Fruit fly (Drosophila melanogaster) whole organism, prepupa: ENCODE results near the gene Nprl3.

Source experiments
- Blimp-1 ChIP-seq: fragments of 200-800 bp; sonication (Bioruptor generic); optimal IDR thresholded peaks from 3 replicates; lab custom pipeline; 2017; ENCODE audit warnings: missing biosample characterization, missing genetic modification characterization, mild to moderate bottlenecking, moderate library complexity, missing genetic modification reagents
- CG10669 ChIP-seq: fragments of 200-800 bp; sonication (Bioruptor generic); optimal IDR thresholded peaks from 3 replicates; lab custom pipeline; 2018; ENCODE audit warnings: missing biosample characterization, mild to moderate bottlenecking, missing genetic modification characterization, moderate library complexity
- CG11294 ChIP-seq: fragments of 200-800 bp; sonication (Bioruptor generic); IDR thresholded peaks from 2 replicates; pipeline ENCODE4 v1.3.6; 2022; ENCODE audit warnings: missing biosample characterization, missing genetic modification characterization
- CG11902 ChIP-seq: fragments of 200-800 bp; sonication (Bioruptor generic); optimal IDR thresholded peaks from 3 replicates; lab custom pipeline; 2016; ENCODE audit warnings: missing biosample characterization, missing genetic modification characterization
- CG1621 ChIP-seq: fragments of 200-800 bp; sonication (Bioruptor generic); optimal IDR thresholded peaks from 3 replicates; lab custom pipeline; 2018; ENCODE audit warnings: missing biosample characterization, mild to moderate bottlenecking, missing genetic modification characterization
- CG3032 ChIP-seq: fragments of 200-800 bp; optimal IDR thresholded peaks from 2 replicates; lab custom pipeline; 2019; ENCODE audit warnings: missing biosample characterization, mild to moderate bottlenecking, missing genetic modification characterization, moderate library complexity
- CG31627 ChIP-seq: fragments of 200-800 bp; sonication (Bioruptor generic); optimal IDR thresholded peaks from 3 replicates; lab custom pipeline; 2016; ENCODE audit warnings: missing biosample characterization, missing genetic modification characterization
- CG32006 ChIP-seq: fragments of 200-800 bp; sonication (Bioruptor generic); optimal IDR thresholded peaks from 3 replicates; lab custom pipeline; 2017; ENCODE audit warnings: missing biosample characterization, mild to moderate bottlenecking, missing genetic modification characterization
- CG34406 ChIP-seq: fragments of 200-800 bp; sonication (Bioruptor generic); optimal IDR thresholded peaks from 3 replicates; lab custom pipeline; 2016; ENCODE audit warnings: missing biosample characterization, missing genetic modification characterization
- CG6163 ChIP-seq: fragments of 200-800 bp; sonication (Bioruptor generic); IDR thresholded peaks from 3 replicates; pipeline ENCODE4 v1.3.6; 2022; ENCODE audit warnings: missing biosample characterization, missing genetic modification characterization
- CG6792 ChIP-seq: fragments of 200-800 bp; sonication (Bioruptor generic); optimal IDR thresholded peaks from 3 replicates; lab custom pipeline; 2016; ENCODE audit warnings: missing biosample characterization, missing genetic modification characterization
- CG6808 ChIP-seq: fragments of 200-800 bp; sonication (Bioruptor generic); optimal IDR thresholded peaks from 3 replicates; lab custom pipeline; 2017; ENCODE audit warnings: missing biosample characterization, missing genetic modification characterization, mild to moderate bottlenecking, moderate library complexity, missing genetic modification reagents
- CG6854 ChIP-seq: fragments of 200-800 bp; sonication (Bioruptor generic); optimal IDR thresholded peaks from 2 replicates; lab custom pipeline; 2017; ENCODE audit warnings: missing biosample characterization, mild to moderate bottlenecking, missing genetic modification characterization
- CG7368 ChIP-seq: fragments of 200-800 bp; sonication (Bioruptor generic); optimal IDR thresholded peaks from 3 replicates; lab custom pipeline; 2016; ENCODE audit warnings: missing biosample characterization, missing genetic modification characterization
- CG8119 ChIP-seq: fragments of 200-800 bp; sonication (Bioruptor generic); IDR thresholded peaks from 3 replicates; pipeline ENCODE4 v1.3.6; 2022; ENCODE audit warnings: missing biosample characterization, missing genetic modification characterization
- CG8319 ChIP-seq: fragments of 200-800 bp; sonication (Bioruptor generic); optimal IDR thresholded peaks from 3 replicates; lab custom pipeline; 2016; ENCODE audit warnings: missing biosample characterization, missing genetic modification characterization
- CG8632 ChIP-seq: fragments of 200-800 bp; sonication (Bioruptor generic); optimal IDR thresholded peaks from 3 replicates; lab custom pipeline; 2016; ENCODE audit warnings: missing biosample characterization, missing genetic modification characterization
- Eip78C ChIP-seq: fragments of 200-800 bp; sonication (Bioruptor generic); peaks from one replicate; lab custom pipeline; 2016; ENCODE audit warnings: missing biosample characterization, missing genetic modification characterization
- Eip93F ChIP-seq: fragments of 200-800 bp; sonication (Bioruptor generic); optimal IDR thresholded peaks from 2 replicates; lab custom pipeline; 2016; ENCODE audit warnings: missing biosample characterization, mild to moderate bottlenecking, missing genetic modification characterization
- Ets21C ChIP-seq: fragments of 200-800 bp; sonication (Bioruptor generic); optimal IDR thresholded peaks from 3 replicates; lab custom pipeline; 2016; ENCODE audit warnings: missing biosample characterization, missing genetic modification characterization
- Ets96B ChIP-seq: fragments of 200-800 bp; optimal IDR thresholded peaks from 2 replicates; lab custom pipeline; 2019; ENCODE audit warnings: missing biosample characterization, mild to moderate bottlenecking, missing genetic modification characterization, moderate library complexity
- Gug ChIP-seq: fragments of 200-800 bp; sonication (Bioruptor generic); IDR thresholded peaks from 2 replicates; pipeline ENCODE4 v1.3.6; 2022; ENCODE audit warnings: missing biosample characterization, missing genetic modification characterization
- Lpt ChIP-seq: fragments of 200-800 bp; sonication (Bioruptor generic); optimal IDR thresholded peaks from 3 replicates; lab custom pipeline; 2016; ENCODE audit warnings: missing biosample characterization, missing genetic modification characterization
- Met ChIP-seq: fragments of 200-800 bp; sonication (Bioruptor generic); optimal IDR thresholded peaks from 3 replicates; lab custom pipeline; 2016; ENCODE audit warnings: missing biosample characterization, missing genetic modification characterization
- OdsH ChIP-seq: fragments of 200-800 bp; sonication (Bioruptor generic); optimal IDR thresholded peaks from 3 replicates; lab custom pipeline; 2016; ENCODE audit warnings: missing biosample characterization, missing genetic modification characterization
- Smox ChIP-seq: fragments of 200-800 bp; sonication (Bioruptor generic); optimal IDR thresholded peaks from 3 replicates; lab custom pipeline; 2016; ENCODE audit warnings: missing biosample characterization, missing genetic modification characterization
- Sox102F ChIP-seq: fragments of 200-800 bp; sonication (Bioruptor generic); optimal IDR thresholded peaks from 2 replicates; lab custom pipeline; 2016; ENCODE audit warnings: missing biosample characterization, mild to moderate bottlenecking, missing genetic modification characterization
- Sox14 ChIP-seq: fragments of 200-800 bp; sonication (Bioruptor generic); optimal IDR thresholded peaks from 3 replicates; lab custom pipeline; 2016; ENCODE audit warnings: missing biosample characterization, missing genetic modification characterization
- Sox15 ChIP-seq: fragments of 200-800 bp; sonication (Bioruptor generic); optimal IDR thresholded peaks from 3 replicates; lab custom pipeline; 2016; ENCODE audit warnings: missing biosample characterization, missing genetic modification characterization
- acj6 ChIP-seq: fragments of 200-800 bp; sonication (Bioruptor generic); optimal IDR thresholded peaks from 3 replicates; lab custom pipeline; 2016; ENCODE audit warnings: missing biosample characterization, missing genetic modification characterization
- cyc ChIP-seq: fragments of 200-800 bp; sonication (Bioruptor generic); optimal IDR thresholded peaks from 3 replicates; lab custom pipeline; 2016; ENCODE audit warnings: missing biosample characterization, missing genetic modification characterization
- dac ChIP-seq: fragments of 200-800 bp; sonication (Bioruptor generic); optimal IDR thresholded peaks from 2 replicates; lab custom pipeline; 2017; ENCODE audit warnings: missing biosample characterization, mild to moderate bottlenecking, missing genetic modification characterization
- dsx ChIP-seq: fragments of 200-800 bp; optimal IDR thresholded peaks from 3 replicates; lab custom pipeline; 2019; ENCODE audit warnings: missing biosample characterization, mild to moderate bottlenecking, missing genetic modification characterization, moderate library complexity; ENCODE audit not compliant: poor library complexity, severe bottlenecking
- eg ChIP-seq: fragments of 200-800 bp; sonication (Bioruptor generic); IDR thresholded peaks from 3 replicates; pipeline ENCODE4 v1.3.6; 2022; ENCODE audit warnings: missing biosample characterization, missing genetic modification characterization
- esn ChIP-seq: fragments of 200-800 bp; sonication (Bioruptor generic); optimal IDR thresholded peaks from 2 replicates; lab custom pipeline; 2016; ENCODE audit warnings: missing biosample characterization, mild to moderate bottlenecking, missing genetic modification characterization, moderate library complexity
- fd59A ChIP-seq: fragments of 200-800 bp; sonication (Bioruptor generic); optimal IDR thresholded peaks from 2 replicates; lab custom pipeline; 2017; ENCODE audit warnings: missing biosample characterization, mild to moderate bottlenecking, missing genetic modification characterization, missing genetic modification reagents
- fd85E ChIP-seq: fragments of 200-800 bp; sonication (Bioruptor generic); optimal IDR thresholded peaks from 3 replicates; lab custom pipeline; 2016; ENCODE audit warnings: missing biosample characterization, missing genetic modification characterization
- fkh ChIP-seq: fragments of 200-800 bp; sonication (Bioruptor generic); optimal IDR thresholded peaks from 3 replicates; lab custom pipeline; 2017; ENCODE audit warnings: missing biosample characterization, mild to moderate bottlenecking, missing genetic modification characterization, moderate library complexity
- lz ChIP-seq: fragments of 200-800 bp; sonication (Bioruptor generic); optimal IDR thresholded peaks from 3 replicates; lab custom pipeline; 2016; ENCODE audit warnings: missing biosample characterization, missing genetic modification characterization
- net ChIP-seq: fragments of 200-800 bp; sonication (Bioruptor generic); optimal IDR thresholded peaks from 3 replicates; lab custom pipeline; 2016; ENCODE audit warnings: missing biosample characterization, missing genetic modification characterization
- pdm3 ChIP-seq: fragments of 200-800 bp; sonication (Bioruptor generic); optimal IDR thresholded peaks from 3 replicates; lab custom pipeline; 2016; ENCODE audit warnings: missing biosample characterization, missing genetic modification characterization
- salr ChIP-seq, 2 experiments: fragments of 200-800 bp; sonication (Bioruptor generic); optimal IDR thresholded peaks; 3 replicates each; lab custom pipeline; 2016 to 2018; ENCODE audit warnings: missing biosample characterization in 2 of 2, missing genetic modification characterization in 2 of 2, mild to moderate bottlenecking in 1 of 2
- ss ChIP-seq, 2 experiments: fragments of 200-800 bp; sonication (Bioruptor generic); optimal IDR thresholded peaks; 2 replicates in 1 of 2; 3 replicates in 1 of 2; lab custom pipeline; 2017 to 2018; ENCODE audit warnings: mild to moderate bottlenecking in 2 of 2, missing biosample characterization in 2 of 2, missing genetic modification characterization in 2 of 2, moderate library complexity in 1 of 2
- svp ChIP-seq: fragments of 200-800 bp; sonication (Bioruptor generic); peaks from one replicate; lab custom pipeline; 2016; ENCODE audit warnings: missing biosample characterization, missing genetic modification characterization
- topi ChIP-seq: fragments of 200-800 bp; sonication (Bioruptor generic); optimal IDR thresholded peaks from 3 replicates; lab custom pipeline; 2016; ENCODE audit warnings: missing biosample characterization, missing genetic modification characterization

Gene Nprl3

DNA sequence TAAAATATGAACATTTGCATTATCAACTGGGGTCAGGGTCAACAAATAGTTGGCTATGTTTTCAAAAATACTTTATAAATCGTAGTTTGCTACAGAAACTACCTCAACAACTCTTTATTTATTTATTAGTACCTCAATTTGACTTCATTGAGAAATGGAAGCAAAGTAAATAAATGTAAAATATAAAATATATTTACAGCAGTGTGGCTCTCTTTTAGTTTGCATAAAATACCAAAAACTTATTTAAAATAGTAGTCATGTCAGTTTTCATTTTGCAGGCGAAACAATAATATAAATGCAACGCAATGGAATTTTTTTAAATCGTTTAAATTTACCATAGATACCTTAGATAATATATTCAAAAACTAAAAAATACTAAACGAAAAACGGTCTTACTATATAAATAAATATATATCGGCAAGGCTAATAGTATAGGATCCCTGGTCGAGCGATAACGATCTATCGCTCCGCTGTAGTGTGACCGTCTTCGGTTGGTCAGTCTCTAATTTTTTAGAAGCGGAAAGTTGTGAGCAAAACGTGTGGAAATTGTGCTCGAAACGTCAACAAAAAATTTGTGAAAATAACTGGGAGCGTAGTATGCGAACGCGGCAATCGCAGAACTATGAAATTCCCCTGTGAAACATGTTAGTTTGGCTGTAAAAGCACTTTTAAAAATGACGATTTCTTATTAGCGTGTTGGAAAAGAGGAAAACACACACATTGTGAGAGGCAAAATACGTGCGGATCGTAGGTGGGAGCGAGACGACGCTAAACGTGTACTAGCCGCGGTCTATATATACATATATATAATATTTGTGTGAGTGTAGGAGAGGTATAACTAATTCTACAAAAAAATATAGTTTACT lies at the start of gene Nprl3, which contains the start of gene upSET:
Nprl3 (minus strand) TSS at position 223 of the 866 bp plus-strand sequence.
upSET (plus strand) TSS at position 470 of the 866 bp plus-strand sequence.
- TF ChIP-seq Met (GFP tag; lab: Kevin White, UChicago) = no peak
- 0 out of 3 replicates have a peak, but pooled peaks have one; percentile 8 for TF ChIP-seq CG6163 (GFP tag; lab: Robert Waterston, UW)
- peak; percentile 23 for TF ChIP-seq Eip78C (GFP tag; lab: Kevin White, UChicago)
- TF ChIP-seq fkh (GFP tag; lab: Kevin White, UChicago) = peak; percentile 56
- TF ChIP-seq CG3032 (tag; lab: Kevin White, UChicago) = peak; percentile 1
- TF ChIP-seq CG34406 = no peak
- TF ChIP-seq CG6854 = peak; percentile 45
- TF ChIP-seq, all 60 proteins: peak for 5

- TF ChIP-seq fkh (GFP tag; lab: Kevin White, UChicago) (peak; percentile 82), dsx (peak; percentile 11), topi (GFP tag; lab: Kevin White, UChicago) (peak; percentile 73), fd59A (GFP tag; lab: Kevin White, UChicago) (no peak), pdm3 (peak; percentile 70), CG11902 (GFP tag; lab: Kevin White, UChicago) (peak; percentile 68), acj6 (GFP tag; lab: Kevin White, UChicago) (peak; percentile 34), CG1621 (tag; lab: Kevin White, UChicago) (peak; percentile 27), esn (peak; percentile 71), CG6792 (GFP tag; lab: Kevin White, UChicago) (peak; percentile 15), CG8319 (GFP tag; lab: Kevin White, UChicago) (peak; percentile 47), ss (GFP tag; optimal IDR thresholded peaks at IDR 0.05; lab: Kevin White, UChicago) (peak in 1 of 2 experiments; percentile 34), Gug (GFP tag; lab: Robert Waterston, UW) (no peak), CG8119 (peak; percentile 54; the same call in 2 of the 3 replicates), CG6808 (GFP tag; lab: Kevin White, UChicago) (no peak), CG8632 (GFP tag; lab: Kevin White, UChicago) (peak; percentile 13), svp (GFP tag; lab: Kevin White, UChicago) (peak; percentile 79), CG7368 (GFP tag; lab: Kevin White, UChicago) (peak; percentile 53), Smox (GFP tag; lab: Kevin White, UChicago) (peak; percentile 57), CG32006 (GFP tag; lab: Kevin White, UChicago) (peak; percentile 58), CG31627 (peak; percentile 84), Lpt (GFP tag; lab: Kevin White, UChicago) (peak; percentile 15), Sox14 (peak; percentile 75), CG10669 (peak; percentile 56), lz (GFP tag; lab: Kevin White, UChicago) (peak; percentile 75), Sox102F (no peak), Eip93F (GFP tag; lab: Kevin White, UChicago) (no peak), Sox15 (GFP tag; lab: Kevin White, UChicago) (peak; percentile 51), Eip78C (GFP tag; lab: Kevin White, UChicago) (peak; percentile 80), CG11294 (GFP tag; lab: Robert Waterston, UW) (peak; percentile 28; the same call in 1 of the 2 replicates), net (GFP tag; lab: Kevin White, UChicago) (peak; percentile 54), Blimp-1 (no peak), cyc (GFP tag; lab: Kevin White, UChicago) (peak; percentile 87), Ets21C (GFP tag; lab: Kevin White, UChicago) (peak; percentile 65), OdsH (GFP tag; lab: Kevin White, UChicago) (peak; percentile 57), eg (GFP tag; lab: Robert Waterston, UW) (peak; percentile 71), CG6854 (no peak), CG3032 (tag; lab: Kevin White, UChicago) (peak; percentile 67), CG6163 (GFP tag; lab: Robert Waterston, UW) (peak; percentile 82), Met (GFP tag; lab: Kevin White, UChicago) (peak; percentile 65), dac (GFP tag; lab: Kevin White, UChicago) (no peak), salr (GFP tag; optimal IDR thresholded peaks at IDR 0.05; lab: Kevin White, UChicago) (no peak), Ets96B (peak; percentile 44), fd85E (GFP tag; lab: Kevin White, UChicago) (no peak)
Observed at dm6 chr3L:14050944-14051548, 49.4 kb upstream of the Nprl3 start, which contains the start of gene CG6833. Gene CG6833, plus strand, starts transcription at chr3L:14051206.
